Worm (Caenorhabditis elegans) whole organism, L4 larva: ENCODE measurements around the gene str-108.

Source experiments
- F44E2.7 ChIP-seq: fragments of 200-800 bp; sonication (Bioruptor generic); IDR thresholded peaks from 2 replicates; pipeline ENCODE4 v2.1.2; 2022; ENCODE audit warnings: missing genetic modification characterization, missing compliant biosample characterization
- aha-1 ChIP-seq: fragments of 150-350 bp; peaks from one replicate; lab custom pipeline; 2014; ENCODE audit warnings: missing biosample characterization, missing genetic modification characterization
- dmd-8 ChIP-seq: fragments of 200-800 bp; sonication (Bioruptor generic); IDR thresholded peaks from 2 replicates; pipeline ENCODE4 v1.3.6; 2022; ENCODE audit warnings: missing genetic modification characterization, missing compliant biosample characterization
- egl-27 ChIP-seq: sonication (generic microtip); optimal IDR thresholded peaks from 3 replicates; lab custom pipeline; 2017; ENCODE audit warnings: missing biosample characterization, missing genetic modification reagents, missing genetic modification characterization
- nhr-237 ChIP-seq: sonication (generic microtip); optimal IDR thresholded peaks from 2 replicates; lab custom pipeline; 2017; ENCODE audit warnings: missing biosample characterization, missing genetic modification characterization
- sdz-12 ChIP-seq: fragments of 200-800 bp; sonication (Bioruptor generic); optimal IDR thresholded peaks from 2 replicates; lab custom pipeline; 2018; ENCODE audit warnings: mild to moderate bottlenecking, missing genetic modification characterization, missing compliant biosample characterization
- spr-3 ChIP-seq: fragments of 200-800 bp; sonication (Bioruptor generic); optimal IDR thresholded peaks from 2 replicates; lab custom pipeline; 2018; ENCODE audit warnings: mild to moderate bottlenecking, missing genetic modification characterization, missing compliant biosample characterization
- unc-62 ChIP-seq, 3 experiments: fragments of 150-350 bp in 1 of 3; sonication (generic microtip); optimal IDR thresholded peaks in 2 of 3; peaks in 1 of 3; 1 replicate in 1 of 3; 2 replicates in 2 of 3; lab custom pipeline; 2014 to 2017; ENCODE audit warnings: missing biosample characterization in 3 of 3, missing genetic modification characterization in 3 of 3, missing genetic modification reagents in 3 of 3, missing genotype in 1 of 3
- zfp-3 ChIP-seq: fragments of 200-800 bp; sonication (Bioruptor generic); conservative IDR thresholded peaks from 2 replicates; pipeline ENCODE4 v1.3.6; 2022; ENCODE audit warnings: missing genetic modification reagents, missing genetic modification characterization, missing compliant biosample characterization

DNA sequence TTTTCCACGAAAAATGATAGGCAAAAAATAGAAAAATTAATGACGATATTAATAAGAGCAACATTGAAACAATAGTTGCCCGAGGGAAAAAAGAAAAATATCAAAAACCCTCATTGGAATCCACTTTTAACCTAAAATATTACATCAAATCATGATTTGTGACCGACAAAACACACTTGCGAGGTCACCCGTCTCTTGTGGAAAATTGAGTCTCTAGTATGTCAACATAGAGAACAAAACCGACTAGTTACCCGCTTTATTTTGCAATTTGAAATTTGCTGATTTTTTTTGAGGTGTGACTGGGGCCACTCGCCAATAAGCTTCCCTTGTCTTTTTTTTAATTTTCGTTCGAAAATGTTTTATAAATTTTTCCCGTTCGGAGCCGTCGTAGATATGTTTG is 9.7 kb downstream of the str-108 start, which contains the start of gene cyp-33D1:
- TF ChIP-seq zfp-3 (GFP tag; lab: Robert Waterston, UW) (no peak), nhr-237 (tag; lab: Kevin White, UChicago) (no peak), F44E2.7 (no peak), spr-3 (GFP tag; lab: Kevin White, UChicago) (no peak), dmd-8 (GFP tag; lab: Robert Waterston, UW) (no peak), sdz-12 (GFP tag; lab: Kevin White, UChicago) (no peak), egl-27 (tag; lab: Kevin White, UChicago) (no peak), unc-62 (GFP tag; optimal IDR thresholded peaks at IDR 0.05 in 1 of 2; lab: Kevin White, UChicago) (no peak), unc-62 (tag; optimal IDR thresholded peaks at IDR 0.05; lab: Kevin White, UChicago) (no peak), aha-1 (tag; lab: Kevin White, UChicago) (no peak)
